Fruit fly (Drosophila melanogaster) whole organism, embryonic: Measurements from ENCODE around the gene RapGAP1.

Experiments used
- B-H1 ChIP-seq: fragments of 200-800 bp; sonication (Bioruptor generic); IDR thresholded peaks from 3 replicates; pipeline ENCODE4 v1.3.6; 2022; ENCODE audit warnings: missing biosample characterization, missing genetic modification characterization
- CG10267 ChIP-seq: fragments of 200-800 bp; sonication (Bioruptor generic); optimal IDR thresholded peaks from 2 replicates; lab custom pipeline; 2018; ENCODE audit warnings: missing biosample characterization, mild to moderate bottlenecking, missing genetic modification characterization, moderate library complexity
- CG10366 ChIP-seq: fragments of 200-800 bp; sonication (Bioruptor generic); IDR thresholded peaks from 2 replicates; pipeline ENCODE4 v1.3.6; 2022; ENCODE audit warnings: missing biosample characterization, missing genetic modification characterization
- CG11247 ChIP-seq: fragments of 200-800 bp; sonication (Bioruptor generic); IDR thresholded peaks from 2 replicates; pipeline ENCODE4 v1.3.6; 2022; ENCODE audit warnings: missing biosample characterization, missing genetic modification characterization
- CG11695 ChIP-seq: fragments of 200-800 bp; sonication (Bioruptor generic); IDR thresholded peaks from 3 replicates; pipeline ENCODE4 v1.3.6; 2022; ENCODE audit warnings: missing biosample characterization, missing genetic modification characterization
- CG12391 ChIP-seq: fragments of 200-800 bp; sonication (Bioruptor generic); optimal IDR thresholded peaks from 3 replicates; lab custom pipeline; 2018; ENCODE audit warnings: missing biosample characterization, mild to moderate bottlenecking, missing genetic modification characterization, moderate library complexity
- CG12659 ChIP-seq: fragments of 200-800 bp; sonication (Bioruptor generic); optimal IDR thresholded peaks from 3 replicates; lab custom pipeline; 2017; ENCODE audit warnings: mild to moderate bottlenecking, missing biosample characterization, missing genetic modification reagents, missing genetic modification characterization
- CG14710 ChIP-seq: fragments of 200-800 bp; sonication (Bioruptor generic); optimal IDR thresholded peaks from 3 replicates; lab custom pipeline; 2019; ENCODE audit warnings: missing biosample characterization, mild to moderate bottlenecking, missing genetic modification characterization, moderate library complexity
- CG15269 ChIP-seq: fragments of 200-800 bp; sonication (Bioruptor generic); optimal IDR thresholded peaks from 2 replicates; lab custom pipeline; 2018; ENCODE audit warnings: missing biosample characterization, mild to moderate bottlenecking, missing genetic modification characterization, moderate library complexity
- CG15601 ChIP-seq: fragments of 200-800 bp; sonication (Bioruptor generic); optimal IDR thresholded peaks from 3 replicates; lab custom pipeline; 2019; ENCODE audit warnings: missing biosample characterization, mild to moderate bottlenecking, missing genetic modification characterization, moderate library complexity
- CG2199 ChIP-seq: fragments of 200-800 bp; sonication (Bioruptor generic); IDR thresholded peaks from 3 replicates; pipeline ENCODE4 v1.3.6; 2022; ENCODE audit warnings: missing biosample characterization, missing genetic modification characterization
- CG30403 ChIP-seq: fragments of 200-800 bp; sonication (Bioruptor generic); optimal IDR thresholded peaks from 3 replicates; lab custom pipeline; 2016; ENCODE audit warnings: missing biosample characterization, missing genetic modification characterization
- CG3995 ChIP-seq: fragments of 200-800 bp; sonication (Bioruptor generic); optimal IDR thresholded peaks from 3 replicates; lab custom pipeline; 2016; ENCODE audit warnings: missing biosample characterization, missing genetic modification characterization
- CG6791 ChIP-seq: fragments of 200-800 bp; sonication (Bioruptor generic); IDR thresholded peaks from 3 replicates; pipeline ENCODE4 v1.3.6; 2022; ENCODE audit warnings: missing biosample characterization, missing genetic modification characterization; ENCODE audit not compliant: partially characterized antibody
- CG7372 ChIP-seq: fragments of 200-800 bp; sonication (Bioruptor generic); IDR thresholded peaks from 2 replicates; pipeline ENCODE4 v1.3.6; 2022; ENCODE audit warnings: missing biosample characterization, missing genetic modification characterization
- CG8478 ChIP-seq: fragments of >200 bp; optimal IDR thresholded peaks from 2 replicates; lab custom pipeline; 2018
- CG8924 ChIP-seq: fragments of 200-800 bp; optimal IDR thresholded peaks from 3 replicates; lab custom pipeline; 2019; ENCODE audit warnings: missing biosample characterization, mild to moderate bottlenecking, missing genetic modification characterization, moderate library complexity
- CrebB ChIP-seq: fragments of 200-800 bp; sonication (Bioruptor generic); optimal IDR thresholded peaks from 3 replicates; lab custom pipeline; 2018; ENCODE audit warnings: missing biosample characterization, mild to moderate bottlenecking, missing genetic modification characterization
- Dbx ChIP-seq: fragments of 200-800 bp; sonication (Bioruptor generic); IDR thresholded peaks from 3 replicates; pipeline ENCODE4 v1.3.6; 2022; ENCODE audit warnings: missing biosample characterization, missing genetic modification characterization
- Eip74EF ChIP-seq, 2 experiments: fragments of 200-800 bp in 1 of 2; fragments of >200 bp in 1 of 2; sonication (Bioruptor generic) in 1 of 2; optimal IDR thresholded peaks; 2 replicates each; lab custom pipeline; 2017 to 2019; ENCODE audit warnings: missing biosample characterization in 2 of 2, missing genetic modification characterization in 2 of 2, mild to moderate bottlenecking in 1 of 2, moderate library complexity in 1 of 2
- H2.0 ChIP-seq: fragments of 200-800 bp; sonication (Bioruptor generic); IDR thresholded peaks from 2 replicates; pipeline ENCODE4 v1.3.6; 2022; ENCODE audit warnings: missing biosample characterization, missing genetic modification characterization
- HLHmδ ChIP-seq: fragments of 200-800 bp; sonication (Bioruptor generic); optimal IDR thresholded peaks from 2 replicates; lab custom pipeline; 2018; ENCODE audit warnings: missing biosample characterization, mild to moderate bottlenecking, missing genetic modification characterization, moderate library complexity
- Hmr ChIP-seq: fragments of 200-800 bp; sonication (Bioruptor generic); optimal IDR thresholded peaks from 3 replicates; lab custom pipeline; 2017; ENCODE audit warnings: mild to moderate bottlenecking, missing biosample characterization, missing genetic modification reagents, missing genetic modification characterization
- Hr51 ChIP-seq, 2 experiments: fragments of 200-800 bp; sonication (Bioruptor generic); optimal IDR thresholded peaks; 2 replicates in 1 of 2; 3 replicates in 1 of 2; lab custom pipeline; 2016 to 2018; ENCODE audit warnings: missing biosample characterization in 2 of 2, missing genetic modification characterization in 2 of 2, mild to moderate bottlenecking in 1 of 2, moderate library complexity in 1 of 2
- NFAT ChIP-seq: fragments of 200-800 bp; sonication (Bioruptor generic); IDR thresholded peaks from 2 replicates; pipeline ENCODE4 v1.3.6; 2022; ENCODE audit warnings: missing biosample characterization, missing genetic modification characterization
- PHDP ChIP-seq: fragments of 200-800 bp; sonication (Bioruptor generic); optimal IDR thresholded peaks from 3 replicates; lab custom pipeline; 2018; ENCODE audit warnings: missing biosample characterization, mild to moderate bottlenecking, missing genetic modification characterization, moderate library complexity
- Spps ChIP-seq: fragments of 200-800 bp; sonication (Bioruptor generic); optimal IDR thresholded peaks from 2 replicates; lab custom pipeline; 2018; ENCODE audit warnings: missing biosample characterization, mild to moderate bottlenecking, missing genetic modification characterization
- Xbp1 ChIP-seq: fragments of 200-800 bp; sonication (Bioruptor generic); optimal IDR thresholded peaks from 3 replicates; lab custom pipeline; 2016; ENCODE audit warnings: missing biosample characterization, mild to moderate bottlenecking, missing genetic modification characterization
- ase ChIP-seq: fragments of 200-800 bp; sonication (Bioruptor generic); IDR thresholded peaks from 3 replicates; pipeline ENCODE4 v1.3.6; 2022; ENCODE audit warnings: missing biosample characterization, missing genetic modification characterization
- hb ChIP-seq: fragments of 200-800 bp; sonication (Bioruptor generic); IDR thresholded peaks from 3 replicates; pipeline ENCODE4 v1.3.6; 2022; ENCODE audit warnings: missing biosample characterization, missing genetic modification characterization; ENCODE audit not compliant: partially characterized antibody
- her ChIP-seq: fragments of 200-800 bp; sonication (Bioruptor generic); optimal IDR thresholded peaks from 2 replicates; lab custom pipeline; 2016; ENCODE audit warnings: missing biosample characterization, missing genetic modification characterization
- kah ChIP-seq: fragments of 200-800 bp; sonication (Bioruptor generic); optimal IDR thresholded peaks from 2 replicates; lab custom pipeline; 2018; ENCODE audit warnings: missing biosample characterization, mild to moderate bottlenecking, missing genetic modification characterization
- pho ChIP-seq: fragments of 200-800 bp; sonication (Bioruptor generic); optimal IDR thresholded peaks from 2 replicates; lab custom pipeline; 2016; ENCODE audit warnings: missing biosample characterization, missing genetic modification characterization
- rib ChIP-seq: fragments of 200-800 bp; sonication (Bioruptor generic); IDR thresholded peaks from 2 replicates; pipeline ENCODE4 v1.3.6; 2022; ENCODE audit warnings: missing biosample characterization, missing genetic modification characterization
- sim ChIP-seq: fragments of 200-800 bp; sonication (Bioruptor generic); IDR thresholded peaks from 2 replicates; pipeline ENCODE4 v1.3.6; 2022; ENCODE audit warnings: missing biosample characterization, missing genetic modification characterization
- sob ChIP-seq: fragments of 200-800 bp; sonication (Bioruptor generic); IDR thresholded peaks from 2 replicates; pipeline ENCODE4 v1.3.6; 2022; ENCODE audit warnings: missing biosample characterization, missing genetic modification characterization
- unc-4 ChIP-seq: fragments of 200-800 bp; sonication (Bioruptor generic); IDR thresholded peaks from 2 replicates; pipeline ENCODE4 v1.3.6; 2022; ENCODE audit warnings: missing biosample characterization, missing genetic modification characterization; ENCODE audit not compliant: partially characterized antibody
- wek ChIP-seq: fragments of 200-800 bp; sonication (Bioruptor generic); optimal IDR thresholded peaks from 3 replicates; lab custom pipeline; 2018; ENCODE audit warnings: missing biosample characterization, mild to moderate bottlenecking, missing genetic modification characterization, moderate library complexity
- zfh2 ChIP-seq: fragments of 200-800 bp; sonication (Bioruptor generic); optimal IDR thresholded peaks from 2 replicates; lab custom pipeline; 2016; ENCODE audit warnings: missing biosample characterization, missing genetic modification characterization

RapGAP1 gene

dm6 chr2L:7452093-7452492, 126.7 kb downstream of the RapGAP1 start (continued):
- TF ChIP-seq PHDP (tag; lab: Kevin White, UChicago) (no peak), CG10366 (GFP tag; lab: Robert Waterston, UW) (no peak), Hr51 (GFP tag; optimal IDR thresholded peaks at IDR 0.05; lab: Kevin White, UChicago) (no peak), CG30403 (GFP tag; lab: Kevin White, UChicago) (no peak), CG12659 (GFP tag; lab: Kevin White, UChicago) (peak; percentile 1), CG10267 (tag; lab: Kevin White, UChicago) (no peak), CG11695 (GFP tag; lab: Robert Waterston, UW) (no peak), sob (GFP tag; lab: Robert Waterston, UW) (no peak), wek (GFP tag; lab: Kevin White, UChicago) (no peak), sim (no peak), CG15269 (tag; lab: Kevin White, UChicago) (no peak), zfh2 (GFP tag; lab: Kevin White, UChicago) (no peak), her (no peak), CG7372 (GFP tag; lab: Robert Waterston, UW) (0 out of 2 replicates have a peak, but pooled peaks have one; percentile 19), ase (GFP tag; lab: Robert Waterston, UW) (peak; percentile 38; the same call in 1 of the 3 replicates), CG8478 (no peak), CG12391 (no peak), pho (GFP tag; lab: Kevin White, UChicago) (no peak)

dm6 chr2L:7450966-7451365, 127.8 kb downstream of the RapGAP1 start, which contains the start of gene santa-maria:
TSS of gene santa-maria (minus strand) at chr2L:7451244.
- TF ChIP-seq NFAT (GFP tag; lab: Robert Waterston, UW): 0 out of 2 replicates have a peak, but pooled peaks have one; percentile 19
- no peak for TF ChIP-seq kah (GFP tag; lab: Kevin White, UChicago)

dm6 chr2L:7448371-7448770, 130.4 kb downstream of the RapGAP1 start:
- TF ChIP-seq unc-4 (GFP tag; lab: Robert Waterston, UW): no peak
- no peak for TF ChIP-seq Hr51 (GFP tag; optimal IDR thresholded peaks at IDR 0.05; lab: Kevin White, UChicago)
- TF ChIP-seq Xbp1 (GFP tag; lab: Kevin White, UChicago): no peak
- TF ChIP-seq CG11247: no peak

dm6 chr2L:7447820-7448219, 131.0 kb downstream of the RapGAP1 start:
- TF ChIP-seq B-H1 (GFP tag; lab: Robert Waterston, UW): no peak
- TF ChIP-seq HLHmδ (GFP tag; lab: Kevin White, UChicago): no peak
- TF ChIP-seq Eip74EF (GFP tag; optimal IDR thresholded peaks at IDR 0.05; lab: Kevin White, UChicago): no peak
- no peak for TF ChIP-seq H2.0
- no peak for TF ChIP-seq Hmr (GFP tag; lab: Kevin White, UChicago)
- 0 out of 3 replicates have a peak, but pooled peaks have one; percentile 61 for TF ChIP-seq CG2199 (GFP tag; lab: Robert Waterston, UW)
- peak; percentile 80 for TF ChIP-seq CG3995 (GFP tag; lab: Kevin White, UChicago)
- no peak for TF ChIP-seq hb (GFP tag; lab: Robert Waterston, UW)
- no peak for TF ChIP-seq Spps (tag; lab: Kevin White, UChicago)
- no peak for TF ChIP-seq CrebB (tag; lab: Kevin White, UChicago)
- TF ChIP-seq CG6791 (GFP tag; lab: Robert Waterston, UW): no peak
- peak; percentile 17 for TF ChIP-seq CG15601
- TF ChIP-seq Dbx (GFP tag; lab: Robert Waterston, UW): no peak
- TF ChIP-seq rib: no peak
- no peak for TF ChIP-seq CG8924 (tag; lab: Kevin White, UChicago)
- TF ChIP-seq CG14710 (tag; lab: Kevin White, UChicago): no peak
